Fruit fly (Drosophila melanogaster) whole organism, pupa: ENCODE measurements around the gene CG4230.
A peak's percentile ranks its signal among the peaks of the same experiment; 100 is the strongest.

ENCODE experiments used
- CG10348 ChIP-seq: fragments of 200-800 bp; sonication (Bioruptor generic); IDR thresholded peaks from 2 replicates; pipeline ENCODE4 v1.3.6; 2022; ENCODE audit warnings: missing biosample characterization, missing genetic modification characterization
- CG12605 ChIP-seq: fragments of 200-800 bp; sonication (Bioruptor generic); IDR thresholded peaks from 2 replicates; pipeline ENCODE4 v1.3.6; 2022; ENCODE audit warnings: missing biosample characterization, missing genetic modification characterization
- CG13204 ChIP-seq: fragments of 200-800 bp; sonication (Bioruptor generic); optimal IDR thresholded peaks from 2 replicates; lab custom pipeline; 2018; ENCODE audit warnings: missing biosample characterization, mild to moderate bottlenecking, missing genetic modification characterization, moderate library complexity
- CG14655 ChIP-seq: fragments of 200-800 bp; sonication (Bioruptor generic); optimal IDR thresholded peaks from 3 replicates; lab custom pipeline; 2017; ENCODE audit warnings: mild to moderate bottlenecking, missing biosample characterization, missing genetic modification reagents, missing genetic modification characterization
- CG15710 ChIP-seq: fragments of 200-800 bp; sonication (Bioruptor generic); optimal IDR thresholded peaks from 2 replicates; lab custom pipeline; 2018; ENCODE audit warnings: missing biosample characterization, mild to moderate bottlenecking, missing genetic modification characterization, moderate library complexity
- CG17806 ChIP-seq: fragments of 200-800 bp; sonication (Bioruptor generic); optimal IDR thresholded peaks from 2 replicates; lab custom pipeline; 2018; ENCODE audit warnings: missing biosample characterization, mild to moderate bottlenecking, missing genetic modification characterization, moderate library complexity
- CG32121 ChIP-seq: fragments of 200-800 bp; sonication (Bioruptor generic); IDR thresholded peaks from 2 replicates; pipeline ENCODE4 v1.3.6; 2022; ENCODE audit warnings: missing biosample characterization, missing genetic modification characterization
- CG34367 ChIP-seq: fragments of 200-800 bp; sonication (Bioruptor generic); optimal IDR thresholded peaks from 2 replicates; lab custom pipeline; 2018; ENCODE audit warnings: missing biosample characterization, mild to moderate bottlenecking, missing genetic modification characterization
- CG4496 ChIP-seq: fragments of 200-800 bp; sonication (Bioruptor generic); IDR thresholded peaks from 3 replicates; pipeline ENCODE4 v1.3.6; 2022; ENCODE audit warnings: missing biosample characterization, missing genetic modification characterization
- CG8159 ChIP-seq: fragments of 200-800 bp; sonication (Bioruptor generic); optimal IDR thresholded peaks from 3 replicates; lab custom pipeline; 2018; ENCODE audit warnings: missing biosample characterization, mild to moderate bottlenecking, missing genetic modification characterization, moderate library complexity
- CG8301 ChIP-seq: fragments of 200-800 bp; sonication (Bioruptor generic); optimal IDR thresholded peaks from 2 replicates; lab custom pipeline; 2018; ENCODE audit warnings: missing biosample characterization, mild to moderate bottlenecking, missing genetic modification characterization
- CG9948 ChIP-seq: fragments of 200-800 bp; sonication (Bioruptor generic); optimal IDR thresholded peaks from 2 replicates; lab custom pipeline; 2018; ENCODE audit warnings: missing biosample characterization, mild to moderate bottlenecking, missing genetic modification characterization, moderate library complexity
- D1 ChIP-seq: fragments of 200-800 bp; sonication (Bioruptor generic); optimal IDR thresholded peaks from 2 replicates; lab custom pipeline; 2018; ENCODE audit warnings: missing biosample characterization, mild to moderate bottlenecking, missing genetic modification characterization, moderate library complexity
- EcR ChIP-seq: fragments of 200-800 bp; sonication (Bioruptor generic); optimal IDR thresholded peaks from 3 replicates; lab custom pipeline; 2019; ENCODE audit warnings: missing biosample characterization, missing genetic modification characterization, mild to moderate bottlenecking, moderate library complexity, missing genetic modification reagents
- Ets98B ChIP-seq: fragments of 200-800 bp; sonication (Bioruptor generic); IDR thresholded peaks from 2 replicates; pipeline ENCODE4 v1.3.6; 2022; ENCODE audit warnings: missing biosample characterization, missing genetic modification characterization
- Pif1A ChIP-seq: fragments of 200-800 bp; sonication (Bioruptor generic); optimal IDR thresholded peaks from 3 replicates; lab custom pipeline; 2016; ENCODE audit warnings: missing biosample characterization, missing genetic modification characterization
- Pif1B ChIP-seq: fragments of 200-800 bp; sonication (Bioruptor generic); optimal IDR thresholded peaks from 3 replicates; lab custom pipeline; 2016; ENCODE audit warnings: missing biosample characterization, missing genetic modification characterization
- Snoo ChIP-seq: fragments of 200-800 bp; sonication (Bioruptor generic); optimal IDR thresholded peaks from 3 replicates; lab custom pipeline; 2017; ENCODE audit warnings: missing biosample characterization, mild to moderate bottlenecking, missing genetic modification characterization, inconsistent platforms
- fd96Ca ChIP-seq: fragments of 200-800 bp; sonication (Bioruptor generic); IDR thresholded peaks from 3 replicates; pipeline ENCODE4 v1.3.6; 2022; ENCODE audit warnings: missing biosample characterization, missing genetic modification characterization
- gl ChIP-seq: fragments of 200-800 bp; sonication (Bioruptor generic); optimal IDR thresholded peaks from 2 replicates; lab custom pipeline; 2018; ENCODE audit warnings: missing biosample characterization, mild to moderate bottlenecking, missing genetic modification characterization
- rn ChIP-seq: fragments of 200-800 bp; sonication (Bioruptor generic); IDR thresholded peaks from 2 replicates; pipeline ENCODE4 v1.3.6; 2022; ENCODE audit warnings: missing biosample characterization, missing genetic modification characterization

Gene CG4230

dm6 chr2L:5086905-5087522 is 9.0 kb upstream of the CG4230 start:
- peak; percentile 72 for TF ChIP-seq gl
- peak; percentile 84 for TF ChIP-seq Snoo
- TF ChIP-seq CG13204 (GFP tag; lab: Kevin White, UChicago), result peak; percentile 66
- peak; percentile 90 for TF ChIP-seq Pif1A (GFP tag; lab: Kevin White, UChicago)
- TF ChIP-seq Pif1B (GFP tag; lab: Kevin White, UChicago), result peak; percentile 92
- TF ChIP-seq fd96Ca, result peak; percentile 69; the same call in 2 of the 3 replicates
- TF ChIP-seq CG9948 (tag; lab: Kevin White, UChicago), result peak; percentile 83
- TF ChIP-seq CG8159, result peak; percentile 87
- TF ChIP-seq CG15710, result peak; percentile 85
- TF ChIP-seq CG32121, result peak; percentile 62
- peak; percentile 81 for TF ChIP-seq CG4496 (GFP tag; lab: Robert Waterston, UW)
- TF ChIP-seq D1 (tag; lab: Kevin White, UChicago), result peak; percentile 76
- TF ChIP-seq rn (GFP tag; lab: Robert Waterston, UW), result no peak
- peak; percentile 55 for TF ChIP-seq Ets98B (GFP tag; lab: Robert Waterston, UW)
- TF ChIP-seq CG14655, result peak; percentile 86
- peak; percentile 83 for TF ChIP-seq CG8301 (tag; lab: Kevin White, UChicago)
- no peak for TF ChIP-seq CG10348
- TF ChIP-seq CG17806 (tag; lab: Kevin White, UChicago), result peak; percentile 81
- peak; percentile 78 for TF ChIP-seq CG34367 (tag; lab: Kevin White, UChicago)
- TF ChIP-seq CG12605 (GFP tag; lab: Robert Waterston, UW), result peak; percentile 71
- peak; percentile 13 for TF ChIP-seq EcR

dm6 chr2L:5088649-5089270 is 7.3 kb upstream of the CG4230 start:
- TF ChIP-seq CG13204 (GFP tag; lab: Kevin White, UChicago) (no peak), CG12605 (GFP tag; lab: Robert Waterston, UW) (no peak), EcR (no peak), D1 (tag; lab: Kevin White, UChicago) (no peak), rn (GFP tag; lab: Robert Waterston, UW) (no peak), Ets98B (GFP tag; lab: Robert Waterston, UW) (no peak), Pif1A (GFP tag; lab: Kevin White, UChicago) (no peak), CG34367 (tag; lab: Kevin White, UChicago) (no peak), gl (no peak), fd96Ca (no peak), CG15710 (no peak), Snoo (no peak), CG9948 (tag; lab: Kevin White, UChicago) (no peak), CG32121 (no peak), Pif1B (GFP tag; lab: Kevin White, UChicago) (no peak), CG8301 (tag; lab: Kevin White, UChicago) (no peak), CG17806 (tag; lab: Kevin White, UChicago) (no peak)
- TF ChIP-seq, all 21 proteins: peak for 0

- no peak for TF ChIP-seq CG12605 (GFP tag; lab: Robert Waterston, UW)
- TF ChIP-seq rn (GFP tag; lab: Robert Waterston, UW), result no peak
- no peak for TF ChIP-seq CG14655
- no peak for TF ChIP-seq CG8301 (tag; lab: Kevin White, UChicago)
- no peak for TF ChIP-seq CG15710
- TF ChIP-seq Snoo, result no peak
- TF ChIP-seq CG17806 (tag; lab: Kevin White, UChicago), result no peak
- no peak for TF ChIP-seq Ets98B (GFP tag; lab: Robert Waterston, UW)
- TF ChIP-seq EcR, result no peak
- TF ChIP-seq CG13204 (GFP tag; lab: Kevin White, UChicago), result no peak
- TF ChIP-seq fd96Ca, result no peak
- no peak for TF ChIP-seq CG8159
- TF ChIP-seq gl, result no peak
- no peak for TF ChIP-seq CG34367 (tag; lab: Kevin White, UChicago)
- TF ChIP-seq Pif1A (GFP tag; lab: Kevin White, UChicago), result no peak
- TF ChIP-seq CG10348, result no peak
- TF ChIP-seq CG9948 (tag; lab: Kevin White, UChicago), result no peak
Measured at dm6 chr2L:5089642-5090041, 6.4 kb upstream of the CG4230 start.

dm6 chr2L:5090352-5090751 is 5.7 kb upstream of the CG4230 start:
- no peak for TF ChIP-seq EcR
- TF ChIP-seq Pif1A (GFP tag; lab: Kevin White, UChicago), result peak; percentile 59
- TF ChIP-seq CG4496 (GFP tag; lab: Robert Waterston, UW), result peak; percentile 57; the same call in 1 of the 3 replicates
- TF ChIP-seq CG15710, result peak; percentile 41
- TF ChIP-seq rn (GFP tag; lab: Robert Waterston, UW), result 0 out of 2 replicates have a peak, but pooled peaks have one; percentile 28
- TF ChIP-seq CG17806 (tag; lab: Kevin White, UChicago), result peak; percentile 44
- 0 out of 2 replicates have a peak, but pooled peaks have one; percentile 20 for TF ChIP-seq CG10348
- TF ChIP-seq Ets98B (GFP tag; lab: Robert Waterston, UW), result peak; percentile 16; the same call in 1 of the 2 replicates
- peak; percentile 0 for TF ChIP-seq CG34367 (tag; lab: Kevin White, UChicago)
- TF ChIP-seq fd96Ca, result peak; percentile 73; the same call in 2 of the 3 replicates
- peak; percentile 24 for TF ChIP-seq CG9948 (tag; lab: Kevin White, UChicago)
- no peak for TF ChIP-seq CG13204 (GFP tag; lab: Kevin White, UChicago)
- no peak for TF ChIP-seq Snoo
- no peak for TF ChIP-seq Pif1B (GFP tag; lab: Kevin White, UChicago)
- TF ChIP-seq CG32121, result peak; percentile 41; the same call in 1 of the 2 replicates
- peak; percentile 45 for TF ChIP-seq CG8159
- peak; percentile 60 for TF ChIP-seq CG8301 (tag; lab: Kevin White, UChicago)
- peak; percentile 55 for TF ChIP-seq CG14655
- TF ChIP-seq CG12605 (GFP tag; lab: Robert Waterston, UW), result peak; percentile 31; the same call in 1 of the 2 replicates

- TF ChIP-seq CG12605 (GFP tag; lab: Robert Waterston, UW), result no peak
- TF ChIP-seq fd96Ca, result no peak
- TF ChIP-seq CG32121, result no peak
- TF ChIP-seq CG13204 (GFP tag; lab: Kevin White, UChicago), result no peak
- no peak for TF ChIP-seq CG10348
- no peak for TF ChIP-seq CG8301 (tag; lab: Kevin White, UChicago)
- no peak for TF ChIP-seq Pif1B (GFP tag; lab: Kevin White, UChicago)
- TF ChIP-seq CG4496 (GFP tag; lab: Robert Waterston, UW), result no peak
- no peak for TF ChIP-seq gl
- no peak for TF ChIP-seq CG34367 (tag; lab: Kevin White, UChicago)
- peak; percentile 26 for TF ChIP-seq CG8159
- TF ChIP-seq CG17806 (tag; lab: Kevin White, UChicago), result no peak
- TF ChIP-seq CG15710, result peak; percentile 58
- TF ChIP-seq rn (GFP tag; lab: Robert Waterston, UW), result no peak
- no peak for TF ChIP-seq EcR
- no peak for TF ChIP-seq D1 (tag; lab: Kevin White, UChicago)
- peak; percentile 16 for TF ChIP-seq CG14655
- TF ChIP-seq Ets98B (GFP tag; lab: Robert Waterston, UW), result no peak
- peak; percentile 28 for TF ChIP-seq CG9948 (tag; lab: Kevin White, UChicago)
- TF ChIP-seq Pif1A (GFP tag; lab: Kevin White, UChicago), result peak; percentile 3
- TF ChIP-seq Snoo, result peak; percentile 34
Measured at dm6 chr2L:5092145-5092544, 3.9 kb upstream of the CG4230 start.
